Fruit fly (Drosophila melanogaster): Measurements from ENCODE around the gene Brd8.
A peak's percentile ranks its signal among the peaks of the same experiment; 100 is the strongest.

The Brd8 gene

dm6 chr3R:29199807-29200693 is 23.2 kb upstream of the Brd8 start, which contains the start of gene CG11899 (continued):
- peak; percentile 15 to 47 for TF ChIP-seq dl (GFP tag; optimal IDR thresholded peaks at IDR 0.05; ENCODE audit: insufficient read depth in 1 of 2, partially characterized antibody in 2 of 2)
- TF ChIP-seq Myc (optimal IDR thresholded peaks at IDR 0.05) = no peak
- TF ChIP-seq Hr83 (GFP tag; optimal IDR thresholded peaks at IDR 0.05; ENCODE audit: poor library complexity, severe bottlenecking) = peak; percentile 94
- TF ChIP-seq psq (GFP tag; optimal IDR thresholded peaks at IDR 0.05) = peak; percentile 96
- no peak for TF ChIP-seq dsf (GFP tag; optimal IDR thresholded peaks at IDR 0.05; ENCODE audit: borderline replicate concordance)
- TF ChIP-seq h (GFP tag; optimal IDR thresholded peaks at IDR 0.05) = peak; percentile 98
- no peak for TF ChIP-seq N (GFP tag; optimal IDR thresholded peaks at IDR 0.05)
- peak; percentile 69 for TF ChIP-seq jim (GFP tag; optimal IDR thresholded peaks at IDR 0.05)
- TF ChIP-seq Vsx2 (GFP tag; optimal IDR thresholded peaks at IDR 0.05; ENCODE audit: partially characterized antibody) = peak; percentile 94
- no peak for TF ChIP-seq pan (optimal IDR thresholded peaks at IDR 0.05)
- TF ChIP-seq tai (GFP tag; optimal IDR thresholded peaks at IDR 0.05) = peak; percentile 93

DNA sequence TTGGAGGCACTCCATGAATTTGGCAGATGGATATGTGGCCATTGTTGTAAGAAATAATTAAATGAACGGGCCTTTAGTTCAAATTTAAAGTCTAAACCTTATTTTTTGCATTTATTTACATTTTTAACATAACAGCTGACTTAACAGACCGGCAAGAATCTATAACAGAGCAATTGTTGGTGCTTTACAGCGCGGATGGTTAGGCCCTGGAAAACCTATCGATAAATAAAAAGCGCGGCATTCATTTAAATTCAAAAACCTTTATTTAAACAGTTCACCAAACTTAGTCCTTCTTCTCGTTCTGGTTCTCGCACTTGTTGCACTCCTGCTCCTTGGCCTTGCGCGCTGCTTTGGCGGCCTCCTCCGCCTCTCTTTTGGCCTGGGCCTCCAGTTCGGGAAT is 20.9 kb upstream of the Brd8 start, which contains the start of gene Mesh1:
Gene Mesh1, minus strand, starts transcription at position 108 of the 400 bp plus-strand sequence.
- TF ChIP-seq OdsH (GFP tag; optimal IDR thresholded peaks at IDR 0.05) (no peak), rgr (GFP tag; optimal IDR thresholded peaks at IDR 0.05) (no peak), HLH106 (tag; optimal IDR thresholded peaks at IDR 0.05) (no peak), Jra (GFP tag; optimal IDR thresholded peaks at IDR 0.05) (no peak), brk (GFP tag; optimal IDR thresholded peaks at IDR 0.05) (no peak), dsf (GFP tag; optimal IDR thresholded peaks at IDR 0.05; ENCODE audit: borderline replicate concordance) (no peak)

DNA sequence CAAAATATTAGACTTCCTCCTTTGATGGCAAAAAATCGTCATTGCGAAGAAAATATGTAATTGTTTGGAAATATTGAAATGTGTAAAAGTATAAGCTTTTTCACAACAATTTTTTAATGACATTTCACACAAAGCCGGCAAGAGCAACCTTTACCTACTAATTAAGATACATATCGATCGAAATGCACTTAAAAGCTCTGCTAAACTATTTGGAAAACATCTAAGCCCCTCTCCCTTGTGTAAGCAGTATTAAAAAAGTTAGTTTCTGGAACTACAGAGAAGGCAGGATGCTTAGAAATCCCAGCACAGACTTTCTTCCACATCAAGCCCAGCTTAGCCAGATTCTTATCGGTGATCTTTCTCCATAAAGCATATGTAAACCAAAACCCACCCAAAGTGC is 19.3 kb upstream of the Brd8 start, which contains the start of gene Cyt-c1L:
Gene Cyt-c1L, minus strand, starts transcription at position 101 of the 400 bp plus-strand sequence.
- TF ChIP-seq Abd-B (GFP tag; optimal IDR thresholded peaks at IDR 0.05) (no peak), Myc (optimal IDR thresholded peaks at IDR 0.05) (no peak), usp (GFP tag; optimal IDR thresholded peaks at IDR 0.05) (no peak), br (GFP tag; optimal IDR thresholded peaks at IDR 0.05) (no peak), ey (GFP tag; optimal IDR thresholded peaks at IDR 0.05) (no peak), lola (GFP tag; optimal IDR thresholded peaks at IDR 0.05) (no peak), Hr78 (GFP tag; optimal IDR thresholded peaks at IDR 0.05) (no peak), Hnf4 (GFP tag; optimal IDR thresholded peaks at IDR 0.05) (no peak), GATAd (GFP tag; optimal IDR thresholded peaks at IDR 0.05) (no peak), h (GFP tag; optimal IDR thresholded peaks at IDR 0.05) (no peak), pan (optimal IDR thresholded peaks at IDR 0.05) (no peak), CG9705 (GFP tag; optimal IDR thresholded peaks at IDR 0.05) (no peak), tai (GFP tag; optimal IDR thresholded peaks at IDR 0.05) (no peak), Jra (GFP tag; optimal IDR thresholded peaks at IDR 0.05) (no peak), jim (GFP tag; optimal IDR thresholded peaks at IDR 0.05) (no peak), N (GFP tag; optimal IDR thresholded peaks at IDR 0.05) (no peak), Dif (GFP tag; optimal IDR thresholded peaks at IDR 0.05; ENCODE audit: partially characterized antibody) (no peak), woc (GFP tag; optimal IDR thresholded peaks at IDR 0.05) (no peak), Hr83 (GFP tag; optimal IDR thresholded peaks at IDR 0.05; ENCODE audit: poor library complexity, severe bottlenecking) (no peak), Sp1 (GFP tag; optimal IDR thresholded peaks at IDR 0.05) (no peak)

- no peak for TF ChIP-seq Mio (GFP tag; optimal IDR thresholded peaks at IDR 0.05)
- peak; percentile 50 for TF ChIP-seq sv (GFP tag; optimal IDR thresholded peaks at IDR 0.05)
- TF ChIP-seq Abd-B (GFP tag; optimal IDR thresholded peaks at IDR 0.05) = no peak
Observed at dm6 chr3R:29204612-29205480, 18.4 kb upstream of the Brd8 start.
